Worm (Caenorhabditis elegans) whole organism, L3 larva: Measurements from ENCODE around the gene T05G5.1.

Source experiments
- ama-1 ChIP-seq: fragments of 150-350 bp; optimal IDR thresholded peaks from 2 replicates; lab custom pipeline; 2018
- ceh-9 ChIP-seq: sonication (generic microtip); optimal IDR thresholded peaks from 2 replicates; lab custom pipeline; 2018; ENCODE audit warnings: missing biosample characterization, missing genetic modification characterization
- elt-2 ChIP-seq: sonication (generic microtip); optimal IDR thresholded peaks from 2 replicates; lab custom pipeline; 2016; ENCODE audit warnings: missing genetic modification reagents, mild to moderate bottlenecking, missing genetic modification characterization, missing compliant biosample characterization
- fos-1 ChIP-seq: fragments of 150-350 bp; optimal IDR thresholded peaks from 2 replicates; lab custom pipeline; 2014; ENCODE audit warnings: missing biosample characterization, missing genetic modification characterization
- mdl-1 ChIP-seq: fragments of 150-350 bp; optimal IDR thresholded peaks from 2 replicates; lab custom pipeline; 2014; ENCODE audit warnings: missing biosample characterization, missing genetic modification characterization
- nfya-1 ChIP-seq: sonication (generic microtip); optimal IDR thresholded peaks from 2 replicates; lab custom pipeline; 2017; ENCODE audit warnings: missing genetic modification characterization, mild to moderate bottlenecking, missing compliant biosample characterization, antibody characterized with exemption, moderate library complexity; ENCODE audit not compliant: insufficient read depth
- nhr-237 ChIP-seq: fragments of 150-350 bp; optimal IDR thresholded peaks from 2 replicates; lab custom pipeline; 2014; ENCODE audit warnings: missing biosample characterization, missing genetic modification characterization
- nhr-25 ChIP-seq: sonication (generic microtip); optimal IDR thresholded peaks from 2 replicates; lab custom pipeline; 2017; ENCODE audit warnings: missing biosample characterization, missing genetic modification characterization
- nhr-28 ChIP-seq: fragments of 150-350 bp; optimal IDR thresholded peaks from 2 replicates; lab custom pipeline; 2014; ENCODE audit warnings: missing biosample characterization, missing genetic modification characterization
- pha-4 ChIP-seq: fragments of 150-350 bp; optimal IDR thresholded peaks from 2 replicates; lab custom pipeline; 2014; ENCODE audit warnings: missing biosample characterization, missing genetic modification reagents, missing genetic modification characterization
- unc-39 ChIP-seq: sonication (generic microtip); optimal IDR thresholded peaks from 4 replicates; lab custom pipeline; 2017; ENCODE audit warnings: missing biosample characterization, missing genetic modification characterization
- unc-62 ChIP-seq: fragments of 150-350 bp; sonication (generic microtip); optimal IDR thresholded peaks from 4 replicates; lab custom pipeline; 2014; ENCODE audit warnings: missing biosample characterization, missing genetic modification reagents, missing genetic modification characterization

ce11 chrIII:9782011-9782436, 38.9 kb upstream of the T05G5.1 start, which contains the start of gene vha-2:
- TF ChIP-seq nhr-237 (tag; lab: Kevin White, UChicago) (no peak), fos-1 (no peak), unc-39 (tag; lab: Kevin White, UChicago) (no peak), unc-62 (GFP tag; lab: Kevin White, UChicago) (no peak), pha-4 (tag; lab: Kevin White, UChicago) (no peak), elt-2 (tag; lab: Kevin White, UChicago) (peak; percentile 15), nhr-28 (tag; lab: Kevin White, UChicago) (no peak), nfya-1 (no peak), nhr-25 (tag; lab: Kevin White, UChicago) (no peak), mdl-1 (tag; lab: Kevin White, UChicago) (no peak), ceh-9 (no peak), ama-1 (lab: Kevin White, UChicago) (peak; percentile 75)
